Worm (Caenorhabditis elegans) whole organism, midembryonic: ENCODE results near the gene W05B10.3.

Experiments
- T22C8.4 ChIP-seq: fragments of 200-800 bp; sonication (Bioruptor generic); IDR thresholded peaks from 2 replicates; pipeline ENCODE4 v1.3.6; 2022; ENCODE audit warnings: missing genetic modification characterization, missing compliant biosample characterization
- cog-1 ChIP-seq: sonication (generic microtip); optimal IDR thresholded peaks from 2 replicates; lab custom pipeline; 2016; ENCODE audit warnings: missing genetic modification characterization, missing compliant biosample characterization
- flt-1 ChIP-seq: fragments of 200-800 bp; sonication (Bioruptor generic); IDR thresholded peaks from 2 replicates; pipeline ENCODE4 v1.3.6; 2022; ENCODE audit warnings: missing genetic modification characterization, missing compliant biosample characterization
- klf-2 ChIP-seq: fragments of 200-800 bp; sonication (Bioruptor generic); conservative IDR thresholded peaks from 2 replicates; pipeline ENCODE4 v1.3.6; 2022; ENCODE audit warnings: missing genetic modification reagents, missing genetic modification characterization, missing compliant biosample characterization
- med-1 ChIP-seq: sonication (generic microtip); optimal IDR thresholded peaks from 2 replicates; lab custom pipeline; 2017; ENCODE audit warnings: missing genetic modification characterization, mild to moderate bottlenecking, missing compliant biosample characterization, antibody characterized with exemption, missing genetic modification reagents; ENCODE audit not compliant: insufficient read depth
- ref-1 ChIP-seq: fragments of 200-800 bp; sonication (Bioruptor generic); conservative IDR thresholded peaks from 2 replicates; pipeline ENCODE4 v1.3.6; 2022; ENCODE audit warnings: missing genetic modification reagents, missing genetic modification characterization, missing compliant biosample characterization
- tab-1 ChIP-seq: fragments of 200-800 bp; sonication (Bioruptor generic); IDR thresholded peaks from 2 replicates; pipeline ENCODE4 v1.3.6; 2022; ENCODE audit warnings: missing genetic modification characterization, missing compliant biosample characterization
- ztf-23 ChIP-seq: fragments of 200-800 bp; sonication (Bioruptor generic); IDR thresholded peaks from 2 replicates; pipeline ENCODE4 v1.3.6; 2022; ENCODE audit warnings: missing genetic modification reagents, missing genetic modification characterization, missing compliant biosample characterization
- ztf-29 ChIP-seq: fragments of 200-800 bp; sonication (Bioruptor generic); IDR thresholded peaks from 2 replicates; pipeline ENCODE4 v1.3.6; 2022; ENCODE audit warnings: missing genetic modification reagents, missing genetic modification characterization, missing compliant biosample characterization

Gene W05B10.3

DNA sequence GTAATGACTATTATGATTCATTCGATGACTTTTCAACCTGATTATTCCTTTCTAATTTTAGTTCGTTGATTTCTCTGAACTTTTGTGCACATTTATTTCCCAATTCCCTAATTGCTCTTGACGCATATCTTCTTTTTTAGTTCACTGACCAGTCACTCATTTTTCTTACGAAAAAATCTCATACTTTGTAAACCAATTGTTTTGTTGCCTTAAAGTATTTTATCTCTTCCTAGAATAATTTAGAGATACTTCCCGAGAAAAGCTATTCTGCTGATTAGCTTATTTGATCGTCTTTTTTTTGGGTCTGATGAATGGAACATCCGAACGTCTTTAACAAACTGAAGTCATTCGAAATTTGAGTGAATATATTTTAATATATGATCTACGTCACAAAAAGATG lies 17.8 kb upstream of the W05B10.3 start:
- no peak for TF ChIP-seq ztf-29
- TF ChIP-seq flt-1: no peak
- no peak for TF ChIP-seq tab-1 (GFP tag; lab: Robert Waterston, UW)
- no peak for TF ChIP-seq klf-2
- no peak for TF ChIP-seq ztf-23 (GFP tag; lab: Robert Waterston, UW)

- TF ChIP-seq T22C8.4: no peak
These were observed 14.8 kb upstream of the W05B10.3 start for ce11 chrV:12676299-12676698.

DNA sequence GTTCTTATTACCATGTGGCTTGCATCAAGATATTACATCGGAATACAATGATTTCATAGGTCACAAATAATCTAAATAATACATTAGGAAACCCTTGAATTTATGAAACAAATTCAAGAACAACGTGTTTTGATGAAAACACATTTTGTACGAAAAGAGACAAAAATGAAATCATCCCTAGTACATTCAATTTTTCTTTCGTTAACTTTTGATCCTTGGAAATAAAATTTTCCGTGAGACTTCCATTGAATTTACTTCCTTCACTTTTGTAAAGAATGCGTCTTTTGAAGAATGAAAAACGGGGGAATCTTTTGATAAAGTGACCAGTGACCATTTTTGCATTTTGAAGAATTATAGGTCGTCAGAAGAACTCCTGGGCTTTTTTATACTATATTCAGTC lies 12.2 kb upstream of the W05B10.3 start:
- TF ChIP-seq flt-1: no peak
- no peak for TF ChIP-seq ztf-23 (GFP tag; lab: Robert Waterston, UW)
- TF ChIP-seq cog-1 (tag; lab: Kevin White, UChicago): no peak
- TF ChIP-seq tab-1 (GFP tag; lab: Robert Waterston, UW): no peak
- TF ChIP-seq ref-1: no peak
- TF ChIP-seq ztf-29: no peak
- TF ChIP-seq T22C8.4: no peak
- no peak for TF ChIP-seq klf-2
- no peak for TF ChIP-seq med-1 (GFP tag; lab: Kevin White, UChicago)

DNA sequence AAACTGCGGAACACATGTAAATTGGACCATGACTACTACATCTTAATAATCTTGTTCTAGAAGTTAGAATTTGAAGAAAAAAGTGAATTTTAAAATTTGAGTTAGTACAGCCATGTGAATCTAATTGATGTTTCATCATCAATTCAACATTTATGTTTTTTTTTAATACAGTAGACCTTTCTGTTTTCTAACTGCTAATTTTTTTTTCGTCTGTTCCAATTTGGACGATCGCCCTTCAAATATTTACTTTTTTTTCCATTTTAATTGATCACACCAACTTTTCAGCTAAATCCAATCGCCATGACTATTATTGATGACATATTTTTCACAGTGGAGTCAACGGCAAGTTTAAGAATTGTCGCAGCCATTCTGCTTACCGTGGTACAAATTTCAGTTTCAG lies 9.1 kb upstream of the W05B10.3 start, which contains the start of gene srx-116:
TSS of gene srx-116 (plus strand) at position 301 of the 400 bp plus-strand sequence.
- TF ChIP-seq tab-1 (GFP tag; lab: Robert Waterston, UW) (no peak), klf-2 (no peak), T22C8.4 (no peak), ztf-29 (no peak)

DNA sequence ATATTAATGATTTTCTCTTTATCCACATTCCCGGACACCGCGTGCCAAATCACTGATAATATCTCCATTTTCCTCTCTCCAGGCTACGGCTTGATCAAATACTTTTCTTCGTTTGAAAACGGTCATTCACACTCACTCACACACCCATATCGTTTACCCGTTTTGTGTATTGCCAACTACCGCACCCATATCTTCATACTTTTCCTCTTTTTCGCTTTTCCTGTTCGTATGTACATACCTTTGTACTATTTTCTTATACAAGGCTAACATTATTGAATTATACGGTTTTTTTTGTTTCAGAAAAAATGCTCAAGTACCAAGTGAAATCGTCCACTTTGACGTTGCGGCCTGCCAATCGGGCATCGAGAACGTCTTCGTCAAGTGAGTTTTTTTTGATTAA lies 6.4 kb upstream of the W05B10.3 start, which contains the start of gene W05B10.4:
TSS of gene W05B10.4 (plus strand) at position 301 of the 400 bp plus-strand sequence.
- no peak for TF ChIP-seq med-1 (GFP tag; lab: Kevin White, UChicago)
- TF ChIP-seq T22C8.4: no peak
- TF ChIP-seq cog-1 (tag; lab: Kevin White, UChicago): no peak
- TF ChIP-seq tab-1 (GFP tag; lab: Robert Waterston, UW): no peak
- no peak for TF ChIP-seq ref-1
- TF ChIP-seq ztf-29: no peak
- TF ChIP-seq flt-1: no peak
- TF ChIP-seq ztf-23 (GFP tag; lab: Robert Waterston, UW): no peak
- TF ChIP-seq klf-2: no peak

DNA sequence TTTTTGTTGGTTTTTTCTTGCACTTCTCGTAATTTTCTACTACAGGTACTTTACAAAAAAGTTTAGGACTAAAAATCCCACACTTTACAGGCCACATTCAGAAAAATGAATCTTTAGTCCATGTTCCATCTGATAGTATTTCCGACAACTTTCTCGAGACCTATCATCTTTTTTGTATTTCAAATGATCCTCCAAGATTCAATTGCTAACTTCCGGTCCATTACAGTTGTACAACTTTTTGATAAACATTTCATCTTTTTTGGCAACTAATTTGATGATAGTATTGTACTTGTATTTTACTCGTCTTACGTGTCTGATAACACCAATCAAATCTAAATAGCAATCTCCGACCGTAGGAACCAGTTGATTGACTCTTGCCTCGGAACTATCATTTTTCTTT lies 5.9 kb upstream of the W05B10.3 start:
- TF ChIP-seq ztf-23 (GFP tag; lab: Robert Waterston, UW) (no peak), T22C8.4 (no peak), klf-2 (no peak), med-1 (GFP tag; lab: Kevin White, UChicago) (no peak), tab-1 (GFP tag; lab: Robert Waterston, UW) (no peak), cog-1 (tag; lab: Kevin White, UChicago) (no peak), flt-1 (no peak), ref-1 (no peak), ztf-29 (no peak)

- no peak for TF ChIP-seq T22C8.4
- no peak for TF ChIP-seq flt-1
- TF ChIP-seq ztf-23 (GFP tag; lab: Robert Waterston, UW): no peak
- TF ChIP-seq ztf-29: no peak
- no peak for TF ChIP-seq klf-2
- no peak for TF ChIP-seq med-1 (GFP tag; lab: Kevin White, UChicago)
- TF ChIP-seq cog-1 (tag; lab: Kevin White, UChicago): no peak
- no peak for TF ChIP-seq tab-1 (GFP tag; lab: Robert Waterston, UW)
- no peak for TF ChIP-seq ref-1
These were observed 1.9 kb upstream of the W05B10.3 start for ce11 chrV:12663386-12663785.

ce11 chrV:12660280-12660818 lies 1.2 kb downstream of the W05B10.3 start, which contains the start of gene his-74:
Gene his-74 (minus strand): TSS chrV:12660330.
- TF ChIP-seq ztf-29 (no peak), flt-1 (no peak), tab-1 (GFP tag; lab: Robert Waterston, UW) (no peak), T22C8.4 (no peak), med-1 (GFP tag; lab: Kevin White, UChicago) (no peak), cog-1 (tag; lab: Kevin White, UChicago) (no peak), ztf-23 (GFP tag; lab: Robert Waterston, UW) (no peak), klf-2 (no peak), ref-1 (no peak)

- TF ChIP-seq ztf-29 (no peak), klf-2 (no peak), cog-1 (tag; lab: Kevin White, UChicago) (no peak), tab-1 (GFP tag; lab: Robert Waterston, UW) (no peak), ztf-23 (GFP tag; lab: Robert Waterston, UW) (no peak), T22C8.4 (no peak), ref-1 (no peak), med-1 (GFP tag; lab: Kevin White, UChicago) (no peak), flt-1 (no peak)
These were observed 2.1 kb downstream of the W05B10.3 start, which contains the start of gene ccch-3 for ce11 chrV:12659426-12659825. Gene ccch-3 (minus strand): TSS chrV:12659687.

- TF ChIP-seq med-1 (GFP tag; lab: Kevin White, UChicago) (no peak), ztf-29 (no peak), cog-1 (tag; lab: Kevin White, UChicago) (no peak), flt-1 (no peak), klf-2 (no peak), T22C8.4 (no peak), ztf-23 (GFP tag; lab: Robert Waterston, UW) (no peak), tab-1 (GFP tag; lab: Robert Waterston, UW) (no peak), ref-1 (no peak)
These were observed 3.4 kb downstream of the W05B10.3 start, which contains the start of gene W05B10.6 for ce11 chrV:12658142-12658541. Gene W05B10.6 (minus strand): TSS chrV:12658242.

- TF ChIP-seq tab-1 (GFP tag; lab: Robert Waterston, UW) (no peak), med-1 (GFP tag; lab: Kevin White, UChicago) (no peak), ztf-29 (no peak), T22C8.4 (no peak), cog-1 (tag; lab: Kevin White, UChicago) (no peak), ref-1 (no peak), ztf-23 (GFP tag; lab: Robert Waterston, UW) (no peak), flt-1 (no peak), klf-2 (no peak)
These were observed 11.9 kb downstream of the W05B10.3 start, which contains the start of gene lin-25 for ce11 chrV:12649636-12650035. Gene lin-25 (plus strand): TSS chrV:12649925.
